Worm (Caenorhabditis elegans) whole organism, midembryonic: ENCODE results near the gene C24H10.4.

Experiments
- T22C8.4 ChIP-seq: fragments of 200-800 bp; sonication (Bioruptor generic); IDR thresholded peaks from 2 replicates; pipeline ENCODE4 v1.3.6; 2022; ENCODE audit warnings: missing genetic modification characterization, missing compliant biosample characterization
- cog-1 ChIP-seq: sonication (generic microtip); optimal IDR thresholded peaks from 2 replicates; lab custom pipeline; 2016; ENCODE audit warnings: missing genetic modification characterization, missing compliant biosample characterization
- flt-1 ChIP-seq: fragments of 200-800 bp; sonication (Bioruptor generic); IDR thresholded peaks from 2 replicates; pipeline ENCODE4 v1.3.6; 2022; ENCODE audit warnings: missing genetic modification characterization, missing compliant biosample characterization
- klf-2 ChIP-seq: fragments of 200-800 bp; sonication (Bioruptor generic); conservative IDR thresholded peaks from 2 replicates; pipeline ENCODE4 v1.3.6; 2022; ENCODE audit warnings: missing genetic modification reagents, missing genetic modification characterization, missing compliant biosample characterization
- med-1 ChIP-seq: sonication (generic microtip); optimal IDR thresholded peaks from 2 replicates; lab custom pipeline; 2017; ENCODE audit warnings: missing genetic modification characterization, mild to moderate bottlenecking, missing compliant biosample characterization, antibody characterized with exemption, missing genetic modification reagents; ENCODE audit not compliant: insufficient read depth
- ref-1 ChIP-seq: fragments of 200-800 bp; sonication (Bioruptor generic); conservative IDR thresholded peaks from 2 replicates; pipeline ENCODE4 v1.3.6; 2022; ENCODE audit warnings: missing genetic modification reagents, missing genetic modification characterization, missing compliant biosample characterization
- tab-1 ChIP-seq: fragments of 200-800 bp; sonication (Bioruptor generic); IDR thresholded peaks from 2 replicates; pipeline ENCODE4 v1.3.6; 2022; ENCODE audit warnings: missing genetic modification characterization, missing compliant biosample characterization
- ztf-23 ChIP-seq: fragments of 200-800 bp; sonication (Bioruptor generic); IDR thresholded peaks from 2 replicates; pipeline ENCODE4 v1.3.6; 2022; ENCODE audit warnings: missing genetic modification reagents, missing genetic modification characterization, missing compliant biosample characterization
- ztf-29 ChIP-seq: fragments of 200-800 bp; sonication (Bioruptor generic); IDR thresholded peaks from 2 replicates; pipeline ENCODE4 v1.3.6; 2022; ENCODE audit warnings: missing genetic modification reagents, missing genetic modification characterization, missing compliant biosample characterization

C24H10.4 gene

DNA sequence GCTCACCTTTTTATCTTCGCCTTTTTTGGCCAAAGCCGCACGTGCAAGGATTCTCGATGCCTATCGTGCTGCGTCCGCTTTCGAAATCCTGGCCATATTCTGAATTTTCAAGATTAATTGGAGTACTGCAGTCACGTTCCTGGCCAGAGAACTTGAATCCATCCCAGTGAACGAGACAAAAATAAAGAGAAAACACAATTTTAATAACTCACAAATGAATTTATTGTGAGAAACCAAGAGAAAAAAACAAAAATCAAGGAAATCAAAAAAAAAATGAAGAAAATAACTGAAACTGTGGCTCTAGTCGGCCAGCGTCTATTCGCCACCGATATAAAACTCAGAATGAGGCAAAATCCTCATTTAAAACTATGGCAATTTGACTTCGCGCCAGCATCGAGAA lies at the start of gene C24H10.4:
TSS of gene C24H10.4 (minus strand) at position 101 of the 400 bp plus-strand sequence.
- no peak for TF ChIP-seq ztf-29 (GFP tag; lab: Robert Waterston, UW)
- TF ChIP-seq cog-1 (tag; lab: Kevin White, UChicago) = no peak
- TF ChIP-seq T22C8.4 (GFP tag; lab: Robert Waterston, UW) = no peak
- no peak for TF ChIP-seq ref-1
- TF ChIP-seq klf-2 = no peak
- no peak for TF ChIP-seq ztf-23 (GFP tag; lab: Robert Waterston, UW)
- TF ChIP-seq flt-1 (GFP tag; lab: Robert Waterston, UW) = no peak

DNA sequence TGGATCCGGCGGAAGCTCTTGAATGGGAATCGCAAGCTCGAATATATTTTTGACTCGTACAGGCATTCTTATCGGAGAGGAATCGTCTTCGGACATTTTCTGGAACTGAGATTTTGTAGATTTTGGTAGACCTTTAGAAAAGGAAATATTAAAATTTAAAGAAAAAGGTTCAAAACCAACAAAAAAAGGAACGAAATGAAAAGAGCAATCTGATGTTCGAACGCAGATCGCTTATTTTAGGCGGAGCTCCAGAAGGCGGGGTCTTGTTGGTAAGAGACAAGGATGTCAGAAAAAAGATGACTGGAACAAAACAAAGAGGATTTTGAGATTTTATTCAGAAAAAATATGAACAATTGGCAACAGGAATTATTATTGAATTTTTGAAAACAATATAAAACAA lies 47.9 kb upstream of the C24H10.4 start, which contains the start of gene C42D8.9:
TSS of gene C42D8.9 (minus strand) at position 101 of the 400 bp plus-strand sequence.
- no peak for TF ChIP-seq ztf-23 (GFP tag; lab: Robert Waterston, UW)
- TF ChIP-seq T22C8.4 (GFP tag; lab: Robert Waterston, UW) = no peak

ce11 chrX:5106187-5106694 lies 47.2 kb upstream of the C24H10.4 start:
- TF ChIP-seq klf-2 (no peak), cog-1 (tag; lab: Kevin White, UChicago) (no peak), tab-1 (GFP tag; lab: Robert Waterston, UW) (no peak), ztf-23 (GFP tag; lab: Robert Waterston, UW) (no peak), med-1 (GFP tag; lab: Kevin White, UChicago) (no peak)

- TF ChIP-seq klf-2 (no peak), ztf-23 (GFP tag; lab: Robert Waterston, UW) (no peak), cog-1 (tag; lab: Kevin White, UChicago) (no peak), tab-1 (GFP tag; lab: Robert Waterston, UW) (no peak), ztf-29 (GFP tag; lab: Robert Waterston, UW) (no peak), med-1 (GFP tag; lab: Kevin White, UChicago) (no peak), ref-1 (no peak), T22C8.4 (GFP tag; lab: Robert Waterston, UW) (no peak), flt-1 (GFP tag; lab: Robert Waterston, UW) (no peak)
These were observed 46.6 kb upstream of the C24H10.4 start for ce11 chrX:5105703-5106102.

DNA sequence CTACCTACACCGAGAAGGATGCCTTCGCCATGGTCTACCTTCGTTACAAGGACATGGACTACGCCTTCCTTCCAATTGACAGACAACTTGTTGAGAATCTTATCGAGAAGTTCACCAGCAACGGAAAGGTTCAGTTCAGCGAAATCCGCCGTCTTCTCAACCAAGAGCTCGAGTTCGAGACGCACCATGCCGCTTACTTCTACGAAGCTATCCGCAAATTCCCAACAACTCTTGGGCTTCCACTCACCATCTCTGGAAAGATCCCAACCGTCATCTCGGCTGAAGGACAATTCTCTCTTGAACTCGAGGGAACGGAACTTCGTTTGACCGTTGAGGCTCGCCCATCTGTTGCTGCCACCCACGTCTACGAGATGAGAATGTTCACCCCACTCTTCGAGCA lies 44.4 kb upstream of the C24H10.4 start:
- TF ChIP-seq cog-1 (tag; lab: Kevin White, UChicago) (no peak), ztf-23 (GFP tag; lab: Robert Waterston, UW) (no peak), flt-1 (GFP tag; lab: Robert Waterston, UW) (no peak), T22C8.4 (GFP tag; lab: Robert Waterston, UW) (no peak), ztf-29 (GFP tag; lab: Robert Waterston, UW) (no peak), klf-2 (no peak), med-1 (GFP tag; lab: Kevin White, UChicago) (no peak), tab-1 (GFP tag; lab: Robert Waterston, UW) (no peak), ref-1 (no peak)

DNA sequence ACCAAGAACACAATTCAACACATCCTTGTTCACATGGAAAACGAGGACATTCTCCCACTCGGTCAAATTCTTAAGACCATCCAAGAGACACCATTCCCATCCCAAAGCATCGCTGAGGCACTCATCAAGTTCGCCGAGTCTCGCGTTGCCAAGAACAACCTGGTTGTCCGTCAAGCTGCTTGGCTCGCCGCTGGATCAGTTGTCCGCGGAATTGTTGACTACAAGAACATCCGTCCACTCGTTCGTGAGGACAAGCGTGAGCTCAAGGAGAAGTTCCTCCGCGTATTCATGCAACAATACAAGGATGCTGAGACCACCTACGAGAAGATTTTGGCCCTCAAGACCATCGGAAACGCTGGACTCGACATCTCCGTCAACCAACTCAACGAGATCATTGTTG lies 43.3 kb upstream of the C24H10.4 start:
- TF ChIP-seq T22C8.4 (GFP tag; lab: Robert Waterston, UW) (no peak), ztf-23 (GFP tag; lab: Robert Waterston, UW) (no peak), tab-1 (GFP tag; lab: Robert Waterston, UW) (no peak), med-1 (GFP tag; lab: Kevin White, UChicago) (no peak), cog-1 (tag; lab: Kevin White, UChicago) (no peak), ztf-29 (GFP tag; lab: Robert Waterston, UW) (no peak), klf-2 (no peak), ref-1 (no peak)

ce11 chrX:5100738-5101379 lies 41.8 kb upstream of the C24H10.4 start, which contains the start of gene vit-2:
vit-2 (plus strand) TSS chrX:5101042.
- TF ChIP-seq med-1 (GFP tag; lab: Kevin White, UChicago) (no peak), tab-1 (GFP tag; lab: Robert Waterston, UW) (no peak), ref-1 (no peak), cog-1 (tag; lab: Kevin White, UChicago) (no peak), ztf-29 (GFP tag; lab: Robert Waterston, UW) (no peak), T22C8.4 (GFP tag; lab: Robert Waterston, UW) (no peak), flt-1 (GFP tag; lab: Robert Waterston, UW) (no peak), ztf-23 (GFP tag; lab: Robert Waterston, UW) (no peak), klf-2 (no peak)

DNA sequence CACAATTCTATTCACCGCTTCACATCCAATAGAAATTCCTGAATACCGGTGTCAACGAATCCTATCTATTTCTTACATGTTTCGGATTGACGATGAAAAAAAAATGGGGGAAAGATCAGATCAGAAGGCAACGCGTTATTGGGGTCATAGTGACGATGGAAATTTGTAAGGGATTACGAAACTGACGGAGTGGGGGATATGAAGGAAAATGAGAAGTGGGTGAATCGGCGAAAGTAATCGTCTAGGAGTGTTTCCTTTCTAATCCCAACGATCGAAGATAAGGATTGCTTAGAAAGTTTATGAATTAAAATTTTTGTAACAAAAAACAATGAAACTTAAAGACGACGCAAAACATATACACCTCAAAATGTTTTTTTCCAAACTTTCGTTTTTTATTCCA lies 39.9 kb upstream of the C24H10.4 start:
- TF ChIP-seq flt-1 (GFP tag; lab: Robert Waterston, UW) (no peak), cog-1 (tag; lab: Kevin White, UChicago) (no peak), T22C8.4 (GFP tag; lab: Robert Waterston, UW) (no peak), tab-1 (GFP tag; lab: Robert Waterston, UW) (no peak), ztf-29 (GFP tag; lab: Robert Waterston, UW) (no peak), ref-1 (no peak), ztf-23 (GFP tag; lab: Robert Waterston, UW) (no peak), klf-2 (no peak), med-1 (GFP tag; lab: Kevin White, UChicago) (no peak)

- TF ChIP-seq klf-2 (no peak), ref-1 (no peak)
These were observed 37.9 kb upstream of the C24H10.4 start, which contains the start of gene acn-1 for ce11 chrX:5096967-5097366. acn-1 (minus strand) TSS chrX:5097067.

- TF ChIP-seq cog-1 (tag; lab: Kevin White, UChicago) = no peak
- no peak for TF ChIP-seq T22C8.4 (GFP tag; lab: Robert Waterston, UW)
- TF ChIP-seq ztf-29 (GFP tag; lab: Robert Waterston, UW) = no peak
- no peak for TF ChIP-seq klf-2
- no peak for TF ChIP-seq ztf-23 (GFP tag; lab: Robert Waterston, UW)
- TF ChIP-seq tab-1 (GFP tag; lab: Robert Waterston, UW) = no peak
- TF ChIP-seq ref-1 = no peak
- TF ChIP-seq flt-1 (GFP tag; lab: Robert Waterston, UW) = no peak
- no peak for TF ChIP-seq med-1 (GFP tag; lab: Kevin White, UChicago)
These were observed 34.9 kb upstream of the C24H10.4 start for ce11 chrX:5093997-5094396.
